Worm (Caenorhabditis elegans) whole organism, L2 larva: Measurements from ENCODE around the gene pcf-11.

Source experiments
- F13H6.1 ChIP-seq: sonication (generic microtip); optimal IDR thresholded peaks from 2 replicates; lab custom pipeline; 2016; ENCODE audit warnings: missing genetic modification characterization, missing compliant biosample characterization
- Y55F3AM.14 ChIP-seq: fragments of 200-800 bp; sonication (Bioruptor generic); optimal IDR thresholded peaks from 2 replicates; lab custom pipeline; 2018; ENCODE audit warnings: mild to moderate bottlenecking, missing genetic modification characterization, missing compliant biosample characterization
- gmeb-1 ChIP-seq: fragments of 150-350 bp; optimal IDR thresholded peaks from 2 replicates; lab custom pipeline; 2014; ENCODE audit warnings: missing biosample characterization, missing genetic modification characterization
- lin-13 ChIP-seq: fragments of 150-350 bp; optimal IDR thresholded peaks from 2 replicates; lab custom pipeline; 2014; ENCODE audit warnings: missing biosample characterization, missing genetic modification reagents, missing genetic modification characterization
- nhr-11 ChIP-seq: fragments of 150-350 bp; optimal IDR thresholded peaks from 2 replicates; lab custom pipeline; 2014; ENCODE audit warnings: missing biosample characterization, missing genetic modification characterization
- peb-1 ChIP-seq: fragments of 150-350 bp; optimal IDR thresholded peaks from 2 replicates; lab custom pipeline; 2014; ENCODE audit warnings: missing biosample characterization, missing genetic modification characterization
- skn-1 ChIP-seq: sonication (generic microtip); optimal IDR thresholded peaks from 2 replicates; lab custom pipeline; 2017; ENCODE audit warnings: missing biosample characterization, missing genetic modification characterization
- snpc-4 ChIP-seq: fragments of 150-350 bp; optimal IDR thresholded peaks from 2 replicates; lab custom pipeline; 2014; ENCODE audit warnings: missing biosample characterization, missing genetic modification characterization
- unc-62 ChIP-seq: fragments of 150-350 bp; optimal IDR thresholded peaks from 2 replicates; lab custom pipeline; 2014; ENCODE audit warnings: missing biosample characterization, missing genetic modification reagents, missing genetic modification characterization
- zag-1 ChIP-seq: fragments of 150-350 bp; optimal IDR thresholded peaks from 2 replicates; lab custom pipeline; 2014; ENCODE audit warnings: missing biosample characterization, missing genetic modification characterization

DNA sequence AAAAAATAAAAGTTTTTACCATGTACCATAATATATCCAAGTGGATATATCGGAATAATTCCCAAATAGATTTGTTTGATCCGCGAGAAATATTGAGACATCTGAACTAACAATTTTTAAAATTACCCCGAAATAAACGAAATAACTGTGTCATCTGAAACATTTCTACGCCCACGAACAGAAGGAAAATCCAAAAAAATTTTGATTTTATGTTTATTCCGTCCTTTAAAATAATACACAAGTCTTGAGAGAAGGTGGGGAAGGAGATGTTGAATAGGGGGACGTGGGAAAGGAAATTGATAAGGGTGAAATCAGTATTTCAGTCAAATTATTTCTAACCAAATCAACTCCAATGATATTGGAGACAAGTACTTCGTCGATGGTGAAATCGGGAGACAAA lies 16.0 kb upstream of the pcf-11 start, which contains the start of gene R144.11:
- TF ChIP-seq F13H6.1 (tag; lab: Kevin White, UChicago) = no peak
- TF ChIP-seq skn-1 (tag; lab: Kevin White, UChicago) = no peak
- no peak for TF ChIP-seq gmeb-1
- no peak for TF ChIP-seq peb-1
- no peak for TF ChIP-seq nhr-11 (tag; lab: Kevin White, UChicago)
- no peak for TF ChIP-seq snpc-4 (tag; lab: Kevin White, UChicago)
- no peak for TF ChIP-seq unc-62
- no peak for TF ChIP-seq lin-13 (GFP tag; lab: Kevin White, UChicago)
- TF ChIP-seq Y55F3AM.14 (GFP tag; lab: Kevin White, UChicago) = no peak
- no peak for TF ChIP-seq zag-1 (tag; lab: Kevin White, UChicago)
